Worm (Caenorhabditis elegans) whole organism, early embryonic: ENCODE results near the gene C06E1.11.
A peak's percentile ranks its signal among the peaks of the same experiment; 100 is the strongest.

Experiments used
- ama-1 ChIP-seq: fragments of 150-350 bp; optimal IDR thresholded peaks from 2 replicates; lab custom pipeline; 2014
- scrt-1 ChIP-seq: fragments of 200-800 bp; sonication (Bioruptor generic); IDR thresholded peaks from 2 replicates; pipeline ENCODE4 v1.3.6; 2022; ENCODE audit warnings: missing genetic modification characterization, missing compliant biosample characterization
- tra-4 ChIP-seq: sonication (generic microtip); optimal IDR thresholded peaks from 2 replicates; lab custom pipeline; 2017; ENCODE audit warnings: missing genetic modification characterization, missing compliant biosample characterization

- no peak for TF ChIP-seq ama-1 (lab: Kevin White, UChicago)
- TF ChIP-seq scrt-1 (GFP tag; lab: Robert Waterston, UW) = peak; percentile 63; the same call in 1 of the 2 replicates
- TF ChIP-seq tra-4 (tag; lab: Kevin White, UChicago) = no peak
Measured at ce11 chrIII:8652922-8653321, 36.4 kb upstream of the C06E1.11 start.
